Worm (Caenorhabditis elegans) whole organism, young adult: ENCODE measurements around the gene Y76B12C.6.

Source experiments
- ama-1 ChIP-seq, 3 experiments: fragments of 150-350 bp in 1 of 3; sonication (generic microtip) in 2 of 3; optimal IDR thresholded peaks; 2 replicates each; lab custom pipeline; 2014 to 2018; ENCODE audit warnings: missing biosample characterization in 2 of 3, missing genetic modification characterization in 2 of 3, missing genetic modification reagents in 2 of 3
- ztf-6 ChIP-seq: fragments of 200-800 bp; sonication (Bioruptor generic); IDR thresholded peaks from 2 replicates; pipeline ENCODE4 v1.3.6; 2022; ENCODE audit warnings: missing genetic modification reagents, missing genetic modification characterization, missing compliant biosample characterization

ce11 chrIV:1997762-1998161 lies 16.6 kb downstream of the Y76B12C.6 start:
- no peak for TF ChIP-seq ztf-6
- TF ChIP-seq ama-1 (optimal IDR thresholded peaks at IDR 0.05; lab: Kevin White, UChicago), result no peak
- TF ChIP-seq ama-1 (GFP tag; optimal IDR thresholded peaks at IDR 0.05; lab: Kevin White, UChicago), result no peak
